Worm (Caenorhabditis elegans) whole organism, L3 larva: ENCODE measurements around the gene C50B6.1.

Experiments
- egl-5 ChIP-seq: fragments of 150-350 bp; optimal IDR thresholded peaks from 2 replicates; lab custom pipeline; 2017; ENCODE audit warnings: missing biosample characterization, missing genetic modification reagents, missing genetic modification characterization, inconsistent platforms
- elt-2 ChIP-seq: sonication (generic microtip); optimal IDR thresholded peaks from 2 replicates; lab custom pipeline; 2016; ENCODE audit warnings: missing genetic modification reagents, mild to moderate bottlenecking, missing genetic modification characterization, missing compliant biosample characterization
- nhr-237 ChIP-seq: fragments of 150-350 bp; optimal IDR thresholded peaks from 2 replicates; lab custom pipeline; 2014; ENCODE audit warnings: missing biosample characterization, missing genetic modification characterization
- nhr-76 ChIP-seq: fragments of 150-350 bp; sonication (generic microtip); optimal IDR thresholded peaks from 5 replicates; lab custom pipeline; 2014; ENCODE audit warnings: missing biosample characterization, missing genetic modification characterization
- skn-1 ChIP-seq: fragments of 150-350 bp; optimal IDR thresholded peaks from 2 replicates; lab custom pipeline; 2014; ENCODE audit warnings: missing biosample characterization, missing genetic modification characterization
- snpc-4 ChIP-seq: fragments of 150-350 bp; optimal IDR thresholded peaks from 2 replicates; lab custom pipeline; 2014; ENCODE audit warnings: missing biosample characterization, missing genetic modification characterization
- unc-62 ChIP-seq: fragments of 150-350 bp; sonication (generic microtip); optimal IDR thresholded peaks from 4 replicates; lab custom pipeline; 2014; ENCODE audit warnings: missing biosample characterization, missing genetic modification reagents, missing genetic modification characterization

DNA sequence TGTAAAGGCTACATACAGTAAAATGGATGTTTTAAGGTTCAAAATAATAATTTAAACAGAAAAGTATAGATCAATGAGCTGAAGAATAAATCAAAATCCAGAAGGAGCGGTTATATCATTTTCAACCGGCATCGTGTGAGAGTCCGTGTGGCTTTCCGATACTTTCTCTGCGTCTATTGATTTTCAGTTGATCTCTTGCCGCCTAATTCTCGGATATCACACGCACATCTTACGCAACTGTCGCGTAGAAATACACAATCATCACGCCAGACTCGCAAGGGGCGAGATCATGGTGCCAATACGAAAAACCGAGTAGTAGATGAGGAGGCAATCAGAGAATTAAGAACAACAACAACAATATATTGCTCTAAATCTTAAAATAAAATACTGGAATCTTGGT lies 19.8 kb upstream of the C50B6.1 start:
- no peak for TF ChIP-seq skn-1 (tag; lab: Kevin White, UChicago)
- no peak for TF ChIP-seq egl-5 (tag; lab: Kevin White, UChicago)
- TF ChIP-seq nhr-237: no peak
- no peak for TF ChIP-seq unc-62 (GFP tag; lab: Kevin White, UChicago)
- TF ChIP-seq snpc-4 (tag; lab: Kevin White, UChicago): no peak
- no peak for TF ChIP-seq nhr-76
- TF ChIP-seq elt-2 (tag; lab: Kevin White, UChicago): no peak
